Worm (Caenorhabditis elegans) whole organism, mixed stage, embryonic: Measurements from ENCODE around the gene Y9C9A.8.

ENCODE experiments used
- bed-3 ChIP-seq: fragments of 200-800 bp; sonication (Bioruptor generic); optimal IDR thresholded peaks from 3 replicates; lab custom pipeline; 2018; ENCODE audit warnings: mild to moderate bottlenecking, missing genetic modification characterization, moderate library complexity, missing compliant biosample characterization
- ceh-39 ChIP-seq: fragments of 150-350 bp; optimal IDR thresholded peaks from 2 replicates; lab custom pipeline; 2014; ENCODE audit warnings: missing biosample characterization, missing genetic modification characterization
- ceh-43 ChIP-seq: fragments of 200-800 bp; sonication (Bioruptor generic); optimal IDR thresholded peaks from 2 replicates; lab custom pipeline; 2018; ENCODE audit warnings: mild to moderate bottlenecking, missing genetic modification characterization, moderate library complexity, missing compliant biosample characterization
- ceh-83 ChIP-seq: fragments of 200-800 bp; sonication (Bioruptor generic); optimal IDR thresholded peaks from 2 replicates; lab custom pipeline; 2018; ENCODE audit warnings: mild to moderate bottlenecking, missing genetic modification characterization, missing compliant biosample characterization
- ces-1 ChIP-seq: fragments of 150-350 bp; optimal IDR thresholded peaks from 2 replicates; lab custom pipeline; 2014; ENCODE audit warnings: missing biosample characterization, missing genetic modification reagents, missing genetic modification characterization
- cnd-1 ChIP-seq: fragments of 200-800 bp; sonication (Bioruptor generic); optimal IDR thresholded peaks from 2 replicates; lab custom pipeline; 2018; ENCODE audit warnings: mild to moderate bottlenecking, missing genetic modification characterization, missing compliant biosample characterization
- elt-1 ChIP-seq: sonication (generic microtip); optimal IDR thresholded peaks from 2 replicates; lab custom pipeline; 2017; ENCODE audit warnings: missing genetic modification characterization, mild to moderate bottlenecking, missing compliant biosample characterization, antibody characterized with exemption, moderate library complexity, borderline replicate concordance; ENCODE audit not compliant: insufficient read depth
- elt-3 ChIP-seq: fragments of 150-350 bp; optimal IDR thresholded peaks from 2 replicates; lab custom pipeline; 2014; ENCODE audit warnings: missing biosample characterization, missing genetic modification characterization
- flh-1 ChIP-seq: fragments of 200-800 bp; sonication (Bioruptor generic); optimal IDR thresholded peaks from 2 replicates; lab custom pipeline; 2018; ENCODE audit warnings: mild to moderate bottlenecking, missing genetic modification characterization, moderate library complexity, missing compliant biosample characterization
- ham-2 ChIP-seq: fragments of 200-800 bp; sonication (Bioruptor generic); optimal IDR thresholded peaks from 2 replicates; lab custom pipeline; 2018; ENCODE audit warnings: mild to moderate bottlenecking, missing genetic modification characterization, missing compliant biosample characterization
- hlh-1 ChIP-seq: fragments of 150-350 bp; optimal IDR thresholded peaks from 2 replicates; lab custom pipeline; 2014; ENCODE audit warnings: missing biosample characterization, missing genetic modification reagents, missing genetic modification characterization
- lin-13 ChIP-seq: fragments of 150-350 bp; optimal IDR thresholded peaks from 2 replicates; lab custom pipeline; 2014; ENCODE audit warnings: missing biosample characterization, missing genetic modification characterization
- lin-32 ChIP-seq: fragments of 200-800 bp; sonication (Bioruptor generic); optimal IDR thresholded peaks from 2 replicates; lab custom pipeline; 2018; ENCODE audit warnings: mild to moderate bottlenecking, missing genetic modification characterization, missing compliant biosample characterization
- lsy-2 ChIP-seq: fragments of 150-350 bp; optimal IDR thresholded peaks from 2 replicates; lab custom pipeline; 2014; ENCODE audit warnings: missing biosample characterization, missing genetic modification characterization
- mls-2 ChIP-seq: sonication (generic microtip); optimal IDR thresholded peaks from 2 replicates; lab custom pipeline; 2016; ENCODE audit warnings: mild to moderate bottlenecking, missing genetic modification characterization, moderate library complexity, missing compliant biosample characterization
- nhr-12 ChIP-seq: fragments of 150-350 bp; optimal IDR thresholded peaks from 2 replicates; lab custom pipeline; 2014; ENCODE audit warnings: missing biosample characterization, missing genetic modification characterization
- nhr-2 ChIP-seq: fragments of 150-350 bp; optimal IDR thresholded peaks from 2 replicates; lab custom pipeline; 2014; ENCODE audit warnings: missing biosample characterization, missing genetic modification characterization
- nhr-237 ChIP-seq: fragments of 150-350 bp; optimal IDR thresholded peaks from 2 replicates; lab custom pipeline; 2014; ENCODE audit warnings: missing biosample characterization, missing genetic modification characterization
- nhr-28 ChIP-seq: fragments of 150-350 bp; optimal IDR thresholded peaks from 2 replicates; lab custom pipeline; 2014; ENCODE audit warnings: missing biosample characterization, missing genetic modification characterization
- pha-4 ChIP-seq: fragments of 150-350 bp; optimal IDR thresholded peaks from 2 replicates; lab custom pipeline; 2018; ENCODE audit warnings: missing biosample characterization, missing genetic modification reagents, missing genetic modification characterization
- sem-2 ChIP-seq: fragments of 200-800 bp; sonication (Bioruptor generic); optimal IDR thresholded peaks from 2 replicates; lab custom pipeline; 2018; ENCODE audit warnings: mild to moderate bottlenecking, missing genetic modification characterization, missing compliant biosample characterization
- sptf-1 ChIP-seq: sonication (generic microtip); optimal IDR thresholded peaks from 2 replicates; lab custom pipeline; 2017; ENCODE audit warnings: mild to moderate bottlenecking, missing genetic modification characterization, moderate library complexity, missing compliant biosample characterization
- unc-120 ChIP-seq: sonication (generic microtip); optimal IDR thresholded peaks from 2 replicates; lab custom pipeline; 2017; ENCODE audit warnings: missing genetic modification characterization, missing compliant biosample characterization; ENCODE audit not compliant: poor library complexity, severe bottlenecking
- unc-39 ChIP-seq: fragments of 150-350 bp; optimal IDR thresholded peaks from 2 replicates; lab custom pipeline; 2014; ENCODE audit warnings: missing biosample characterization, missing genetic modification characterization
- unc-62 ChIP-seq: fragments of 150-350 bp; optimal IDR thresholded peaks from 2 replicates; lab custom pipeline; 2014; ENCODE audit warnings: missing biosample characterization, missing genetic modification reagents, missing genetic modification characterization

Gene Y9C9A.8

ce11 chrIV:4890543-4890942 lies 39.6 kb upstream of the Y9C9A.8 start, which contains the start of gene T08B6.9:
Gene T08B6.9 (plus strand): TSS chrIV:4890843.
- TF ChIP-seq unc-39 (tag; lab: Kevin White, UChicago), result no peak
- no peak for TF ChIP-seq nhr-28 (tag; lab: Kevin White, UChicago)
- TF ChIP-seq pha-4 (tag; lab: Kevin White, UChicago), result no peak
- no peak for TF ChIP-seq nhr-237 (tag; lab: Kevin White, UChicago)
- no peak for TF ChIP-seq nhr-2
- no peak for TF ChIP-seq mls-2 (tag; lab: Kevin White, UChicago)
- TF ChIP-seq sptf-1 (tag; lab: Kevin White, UChicago), result no peak
- TF ChIP-seq flh-1 (GFP tag; lab: Kevin White, UChicago), result no peak
- no peak for TF ChIP-seq unc-62 (GFP tag; lab: Kevin White, UChicago)
- TF ChIP-seq lin-13 (tag; lab: Kevin White, UChicago), result no peak

- TF ChIP-seq hlh-1 (tag; lab: Kevin White, UChicago) (no peak), ces-1 (GFP tag; lab: Kevin White, UChicago) (no peak), nhr-28 (tag; lab: Kevin White, UChicago) (no peak), elt-1 (tag; lab: Kevin White, UChicago) (no peak), cnd-1 (tag; lab: Kevin White, UChicago) (no peak), ham-2 (GFP tag; lab: Kevin White, UChicago) (no peak), pha-4 (tag; lab: Kevin White, UChicago) (no peak), sptf-1 (tag; lab: Kevin White, UChicago) (no peak), flh-1 (GFP tag; lab: Kevin White, UChicago) (no peak), unc-39 (tag; lab: Kevin White, UChicago) (no peak), ceh-43 (GFP tag; lab: Kevin White, UChicago) (no peak), unc-120 (tag; lab: Kevin White, UChicago) (no peak)
These were observed 26.2 kb upstream of the Y9C9A.8 start, which contains the start of gene str-161 for ce11 chrIV:4903961-4904360. Gene str-161 (minus strand): TSS chrIV:4904061.

ce11 chrIV:4905645-4906135 lies 24.5 kb upstream of the Y9C9A.8 start, which contains the start of gene T08B6.4:
Gene T08B6.4 (plus strand): TSS chrIV:4905695.
- no peak for TF ChIP-seq ceh-83 (GFP tag; lab: Kevin White, UChicago)
- TF ChIP-seq bed-3 (GFP tag; lab: Kevin White, UChicago), result no peak

- no peak for TF ChIP-seq cnd-1 (tag; lab: Kevin White, UChicago)
- TF ChIP-seq hlh-1 (tag; lab: Kevin White, UChicago), result no peak
These were observed 21.1 kb upstream of the Y9C9A.8 start, which contains the start of gene str-159 for ce11 chrIV:4909039-4909438. Gene str-159 (plus strand): TSS chrIV:4909339.

ce11 chrIV:4913090-4913489 lies 17.1 kb upstream of the Y9C9A.8 start, which contains the start of gene str-156:
Gene str-156 (plus strand): TSS chrIV:4913390.
- TF ChIP-seq ceh-39 (tag; lab: Kevin White, UChicago) (no peak), lsy-2 (tag; lab: Kevin White, UChicago) (no peak), unc-39 (tag; lab: Kevin White, UChicago) (no peak), nhr-12 (tag; lab: Kevin White, UChicago) (no peak)

- TF ChIP-seq flh-1 (GFP tag; lab: Kevin White, UChicago) (no peak), sem-2 (GFP tag; lab: Kevin White, UChicago) (no peak), lin-32 (GFP tag; lab: Kevin White, UChicago) (no peak)
These were observed 14.5 kb upstream of the Y9C9A.8 start, which contains the start of gene str-155 for ce11 chrIV:4915689-4916088. Gene str-155 (plus strand): TSS chrIV:4915989.

ce11 chrIV:4917774-4918173 lies 12.4 kb upstream of the Y9C9A.8 start, which contains the start of gene str-158:
Gene str-158 (plus strand): TSS chrIV:4918074.
- no peak for TF ChIP-seq lsy-2 (tag; lab: Kevin White, UChicago)
- TF ChIP-seq unc-120 (tag; lab: Kevin White, UChicago), result no peak
- no peak for TF ChIP-seq elt-3 (tag; lab: Kevin White, UChicago)
- TF ChIP-seq sem-2 (GFP tag; lab: Kevin White, UChicago), result no peak
